Fruit fly (Drosophila melanogaster) whole organism, embryonic: Measurements from ENCODE around the gene gammaTub37C.

Source experiments
- B-H1 ChIP-seq: fragments of 200-800 bp; sonication (Bioruptor generic); IDR thresholded peaks from 3 replicates; pipeline ENCODE4 v1.3.6; 2022; ENCODE audit warnings: missing biosample characterization, missing genetic modification characterization
- CG12071 ChIP-seq: fragments of 200-800 bp; sonication (Bioruptor generic); optimal IDR thresholded peaks from 3 replicates; lab custom pipeline; 2018; ENCODE audit warnings: missing biosample characterization, mild to moderate bottlenecking, missing genetic modification characterization
- CG14667 ChIP-seq: fragments of 200-800 bp; sonication (Bioruptor generic); IDR thresholded peaks from 2 replicates; pipeline ENCODE4 v1.3.6; 2022; ENCODE audit warnings: missing biosample characterization, missing genetic modification characterization
- CG14710 ChIP-seq: fragments of 200-800 bp; sonication (Bioruptor generic); optimal IDR thresholded peaks from 3 replicates; lab custom pipeline; 2019; ENCODE audit warnings: missing biosample characterization, mild to moderate bottlenecking, missing genetic modification characterization, moderate library complexity
- CG15479 ChIP-seq: fragments of 200-800 bp; sonication (Bioruptor generic); optimal IDR thresholded peaks from 3 replicates; lab custom pipeline; 2019; ENCODE audit warnings: missing biosample characterization, mild to moderate bottlenecking, missing genetic modification characterization, moderate library complexity
- CG15601 ChIP-seq: fragments of 200-800 bp; sonication (Bioruptor generic); optimal IDR thresholded peaks from 3 replicates; lab custom pipeline; 2019; ENCODE audit warnings: missing biosample characterization, mild to moderate bottlenecking, missing genetic modification characterization, moderate library complexity
- CG16863 ChIP-seq: fragments of 200-800 bp; sonication (Bioruptor generic); optimal IDR thresholded peaks from 3 replicates; lab custom pipeline; 2016; ENCODE audit warnings: missing biosample characterization, missing genetic modification characterization
- CG1792 ChIP-seq: fragments of 200-800 bp; sonication (Bioruptor generic); optimal IDR thresholded peaks from 2 replicates; lab custom pipeline; 2016; ENCODE audit warnings: missing biosample characterization, missing genetic modification characterization
- CG30020 ChIP-seq: fragments of 200-800 bp; optimal IDR thresholded peaks from 2 replicates; lab custom pipeline; 2019; ENCODE audit warnings: missing biosample characterization, mild to moderate bottlenecking, missing genetic modification characterization, moderate library complexity
- CG32772 ChIP-seq: fragments of 200-800 bp; sonication (Bioruptor generic); IDR thresholded peaks from 2 replicates; pipeline ENCODE4 v1.3.6; 2022; ENCODE audit warnings: missing biosample characterization, missing genetic modification characterization
- CG33213 ChIP-seq: fragments of 200-800 bp; sonication (Bioruptor generic); optimal IDR thresholded peaks from 3 replicates; lab custom pipeline; 2016; ENCODE audit warnings: missing biosample characterization, missing genetic modification characterization
- CG3407 ChIP-seq: fragments of 200-800 bp; sonication (Bioruptor generic); optimal IDR thresholded peaks from 2 replicates; lab custom pipeline; 2018; ENCODE audit warnings: missing biosample characterization, mild to moderate bottlenecking, missing genetic modification characterization
- CG4424 ChIP-seq: fragments of 200-800 bp; sonication (Bioruptor generic); optimal IDR thresholded peaks from 3 replicates; lab custom pipeline; 2016; ENCODE audit warnings: missing biosample characterization, missing genetic modification characterization
- CG4730 ChIP-seq: fragments of 200-800 bp; sonication (Bioruptor generic); IDR thresholded peaks from 2 replicates; pipeline ENCODE4 v1.3.6; 2022; ENCODE audit warnings: missing biosample characterization, missing genetic modification characterization
- CG5245 ChIP-seq: fragments of 200-800 bp; sonication (Bioruptor generic); optimal IDR thresholded peaks from 3 replicates; lab custom pipeline; 2016; ENCODE audit warnings: missing biosample characterization, missing genetic modification characterization
- CG6791 ChIP-seq: fragments of 200-800 bp; sonication (Bioruptor generic); IDR thresholded peaks from 3 replicates; pipeline ENCODE4 v1.3.6; 2022; ENCODE audit warnings: missing biosample characterization, missing genetic modification characterization; ENCODE audit not compliant: partially characterized antibody
- CG7556 ChIP-seq: fragments of 200-800 bp; sonication (Bioruptor generic); optimal IDR thresholded peaks from 2 replicates; lab custom pipeline; 2017; ENCODE audit warnings: missing biosample characterization, mild to moderate bottlenecking, missing genetic modification characterization
- CG7745 ChIP-seq: fragments of 200-800 bp; sonication (Bioruptor generic); optimal IDR thresholded peaks from 2 replicates; lab custom pipeline; 2018; ENCODE audit warnings: missing biosample characterization, mild to moderate bottlenecking, missing genetic modification characterization, moderate library complexity
- CoRest ChIP-seq: fragments of 200-800 bp; sonication (Bioruptor generic); optimal IDR thresholded peaks from 3 replicates; lab custom pipeline; 2018; ENCODE audit warnings: missing biosample characterization, mild to moderate bottlenecking, missing genetic modification characterization, moderate library complexity
- Dref ChIP-seq: fragments of 200-800 bp; sonication (Bioruptor generic); IDR thresholded peaks from 2 replicates; pipeline ENCODE4 v1.3.6; 2022; ENCODE audit warnings: missing biosample characterization, missing genetic modification characterization
- Gsc ChIP-seq: fragments of 200-800 bp; sonication (Bioruptor generic); IDR thresholded peaks from 2 replicates; pipeline ENCODE4 v1.3.6; 2022; ENCODE audit warnings: missing biosample characterization, missing genetic modification characterization
- H15 ChIP-seq: fragments of 200-800 bp; sonication (Bioruptor generic); IDR thresholded peaks from 3 replicates; pipeline ENCODE4 v1.3.6; 2022; ENCODE audit warnings: missing biosample characterization, missing genetic modification characterization
- HLH4C ChIP-seq: fragments of 200-800 bp; sonication (Bioruptor generic); IDR thresholded peaks from 3 replicates; pipeline ENCODE4 v1.3.6; 2022; ENCODE audit warnings: missing biosample characterization, missing genetic modification characterization; ENCODE audit not compliant: partially characterized antibody
- Meics ChIP-seq: fragments of 200-800 bp; sonication (Bioruptor generic); optimal IDR thresholded peaks from 2 replicates; lab custom pipeline; 2017; ENCODE audit warnings: missing biosample characterization, mild to moderate bottlenecking, missing genetic modification characterization
- NFAT ChIP-seq: fragments of 200-800 bp; sonication (Bioruptor generic); IDR thresholded peaks from 2 replicates; pipeline ENCODE4 v1.3.6; 2022; ENCODE audit warnings: missing biosample characterization, missing genetic modification characterization
- Nf-YB ChIP-seq: fragments of 200-800 bp; sonication (Bioruptor generic); optimal IDR thresholded peaks from 3 replicates; lab custom pipeline; 2019; ENCODE audit warnings: missing biosample characterization, mild to moderate bottlenecking, missing genetic modification characterization, moderate library complexity
- PHDP ChIP-seq: fragments of 200-800 bp; sonication (Bioruptor generic); optimal IDR thresholded peaks from 3 replicates; lab custom pipeline; 2018; ENCODE audit warnings: missing biosample characterization, mild to moderate bottlenecking, missing genetic modification characterization, moderate library complexity
- Poxn ChIP-seq: fragments of 200-800 bp; sonication (Bioruptor generic); IDR thresholded peaks from 2 replicates; pipeline ENCODE4 v1.3.6; 2022; ENCODE audit warnings: missing biosample characterization, missing genetic modification characterization
- Side ChIP-seq: fragments of 200-800 bp; sonication (Bioruptor generic); optimal IDR thresholded peaks from 2 replicates; lab custom pipeline; 2016; ENCODE audit warnings: missing biosample characterization, missing genetic modification characterization
- Sry-δ ChIP-seq: fragments of 200-800 bp; sonication (Bioruptor generic); optimal IDR thresholded peaks from 2 replicates; lab custom pipeline; 2016; ENCODE audit warnings: missing biosample characterization, missing genetic modification characterization
- ac ChIP-seq: fragments of 200-800 bp; sonication (Bioruptor generic); optimal IDR thresholded peaks from 3 replicates; lab custom pipeline; 2017; ENCODE audit warnings: missing biosample characterization, mild to moderate bottlenecking, missing genetic modification characterization
- amos ChIP-seq: fragments of 200-800 bp; sonication (Bioruptor generic); IDR thresholded peaks from 2 replicates; pipeline ENCODE4 v1.3.6; 2022; ENCODE audit warnings: missing biosample characterization, missing genetic modification characterization; ENCODE audit not compliant: partially characterized antibody
- az2 ChIP-seq: fragments of 200-800 bp; sonication (Bioruptor generic); optimal IDR thresholded peaks from 3 replicates; lab custom pipeline; 2016; ENCODE audit warnings: missing biosample characterization, missing genetic modification characterization
- dysf ChIP-seq: fragments of 200-800 bp; sonication (Bioruptor generic); IDR thresholded peaks from 3 replicates; pipeline ENCODE4 v1.3.6; 2022; ENCODE audit warnings: missing biosample characterization, missing genetic modification characterization
- ems ChIP-seq: fragments of 200-800 bp; sonication (Bioruptor generic); optimal IDR thresholded peaks from 3 replicates; lab custom pipeline; 2016; ENCODE audit warnings: missing biosample characterization, missing genetic modification characterization
- eyg ChIP-seq: fragments of 200-800 bp; sonication (Bioruptor generic); optimal IDR thresholded peaks from 3 replicates; lab custom pipeline; 2016; ENCODE audit warnings: missing biosample characterization, missing genetic modification characterization
- fd64A ChIP-seq: fragments of 200-800 bp; sonication (Bioruptor generic); optimal IDR thresholded peaks from 3 replicates; lab custom pipeline; 2018; ENCODE audit warnings: missing biosample characterization, mild to moderate bottlenecking, missing genetic modification characterization
- gro ChIP-seq: fragments of 200-800 bp; sonication (Bioruptor generic); optimal IDR thresholded peaks from 2 replicates; lab custom pipeline; 2016; ENCODE audit warnings: missing biosample characterization, missing genetic modification characterization
- jumu ChIP-seq: fragments of 200-800 bp; sonication (Bioruptor generic); optimal IDR thresholded peaks from 3 replicates; lab custom pipeline; 2016; ENCODE audit warnings: missing biosample characterization, missing genetic modification characterization
- nerfin-1 ChIP-seq: fragments of 200-800 bp; sonication (Bioruptor generic); optimal IDR thresholded peaks from 3 replicates; lab custom pipeline; 2019; ENCODE audit warnings: missing biosample characterization, mild to moderate bottlenecking, missing genetic modification characterization, moderate library complexity
- nerfin-2 ChIP-seq: fragments of 200-800 bp; sonication (Bioruptor generic); IDR thresholded peaks from 2 replicates; pipeline ENCODE4 v1.3.6; 2022; ENCODE audit warnings: missing biosample characterization, missing genetic modification characterization; ENCODE audit not compliant: partially characterized antibody
- org-1 ChIP-seq: fragments of 200-800 bp; sonication (Bioruptor generic); optimal IDR thresholded peaks from 2 replicates; lab custom pipeline; 2017; ENCODE audit warnings: missing biosample characterization, missing genetic modification characterization
- peb ChIP-seq: fragments of 200-800 bp; sonication (Bioruptor generic); IDR thresholded peaks from 2 replicates; pipeline ENCODE4 v1.3.6; 2022; ENCODE audit warnings: missing biosample characterization, missing genetic modification characterization
- pnt ChIP-seq: fragments of 200-800 bp; sonication (Bioruptor generic); optimal IDR thresholded peaks from 3 replicates; lab custom pipeline; 2016; ENCODE audit warnings: missing biosample characterization, missing genetic modification characterization
- sc ChIP-seq, 3 experiments: fragments of >200 bp in 2 of 3; fragments of 200-800 bp in 1 of 3; sonication (Bioruptor generic) in 1 of 3; optimal IDR thresholded peaks; 2 replicates in 2 of 3; 3 replicates in 1 of 3; lab custom pipeline; 2017; ENCODE audit warnings: mild to moderate bottlenecking in 1 of 3, missing biosample characterization in 1 of 3, missing genetic modification characterization in 1 of 3, missing genetic modification reagents in 1 of 3
- slou ChIP-seq: fragments of 200-800 bp; sonication (Bioruptor generic); optimal IDR thresholded peaks from 3 replicates; lab custom pipeline; 2016; ENCODE audit warnings: missing biosample characterization, missing genetic modification characterization
- trem ChIP-seq: fragments of 200-800 bp; optimal IDR thresholded peaks from 3 replicates; lab custom pipeline; 2019; ENCODE audit warnings: missing biosample characterization, mild to moderate bottlenecking, missing genetic modification characterization, moderate library complexity
- usp ChIP-seq: fragments of >200 bp; optimal IDR thresholded peaks from 2 replicates; lab custom pipeline; 2017; ENCODE audit warnings: missing biosample characterization, missing genetic modification characterization
- wek ChIP-seq: fragments of 200-800 bp; sonication (Bioruptor generic); optimal IDR thresholded peaks from 3 replicates; lab custom pipeline; 2018; ENCODE audit warnings: missing biosample characterization, mild to moderate bottlenecking, missing genetic modification characterization, moderate library complexity

gammaTub37C gene

DNA sequence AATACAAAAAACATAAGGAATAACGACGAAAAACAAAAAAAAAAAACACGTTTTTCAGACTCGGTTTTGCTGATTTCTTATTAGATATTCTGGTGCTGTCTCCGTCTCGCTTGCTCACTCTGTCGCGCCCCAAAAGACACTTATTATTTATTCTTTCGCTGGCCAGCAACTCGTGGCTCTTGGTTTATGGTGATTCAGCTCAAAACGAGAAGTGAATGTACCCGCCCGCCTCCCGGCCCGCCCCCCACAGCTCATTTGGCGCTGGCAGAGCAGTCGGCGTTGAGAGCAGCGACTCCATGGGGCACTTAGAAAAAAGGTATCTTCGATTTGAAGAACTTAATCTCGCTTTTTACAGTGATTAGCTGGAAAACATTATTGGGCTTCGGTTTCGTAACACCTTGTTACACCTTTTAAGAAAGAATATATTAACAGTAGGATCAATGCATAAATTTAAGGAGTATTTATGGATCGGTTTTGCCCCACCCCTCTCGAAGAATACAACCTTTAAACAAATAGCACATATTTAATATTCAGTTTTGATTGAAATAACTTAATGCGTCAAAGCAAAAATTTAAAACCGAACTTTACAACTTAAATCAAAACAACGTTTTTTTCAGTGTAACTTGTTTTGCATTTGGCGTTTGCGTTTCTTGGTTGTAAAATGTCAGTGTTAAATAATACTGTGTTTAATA, 43.9 kb downstream of the gammaTub37C start (continued):
- TF ChIP-seq CG33213 (GFP tag; lab: Kevin White, UChicago) (peak; percentile 53), eyg (GFP tag; lab: Kevin White, UChicago) (peak; percentile 8), CG7745 (tag; lab: Kevin White, UChicago) (no peak), gro (GFP tag; lab: Kevin White, UChicago) (peak; percentile 83), CG1792 (GFP tag; lab: Kevin White, UChicago) (peak; percentile 21), fd64A (GFP tag; lab: Kevin White, UChicago) (peak; percentile 36), Sry-δ (peak; percentile 19), ems (GFP tag; lab: Kevin White, UChicago) (peak; percentile 64), CG4424 (GFP tag; lab: Kevin White, UChicago) (peak; percentile 74), nerfin-2 (GFP tag; lab: Robert Waterston, UW) (no peak), CG30020 (tag; lab: Kevin White, UChicago) (peak; percentile 48), Gsc (GFP tag; lab: Robert Waterston, UW) (no peak), Dref (no peak), ac (no peak), CG14667 (GFP tag; lab: Robert Waterston, UW) (peak; percentile 32; the same call in 1 of the 2 replicates), pnt (peak; percentile 63), Nf-YB (peak; percentile 59), org-1 (GFP tag; lab: Kevin White, UChicago) (peak; percentile 71), CG32772 (GFP tag; lab: Robert Waterston, UW) (no peak), nerfin-1 (tag; lab: Kevin White, UChicago) (peak; percentile 53), CoRest (tag; lab: Kevin White, UChicago) (peak; percentile 87), dysf (peak; percentile 79), CG6791 (GFP tag; lab: Robert Waterston, UW) (no peak), PHDP (tag; lab: Kevin White, UChicago) (peak; percentile 77), CG15601 (tag; lab: Kevin White, UChicago) (peak; percentile 74), Meics (GFP tag; lab: Kevin White, UChicago) (peak; percentile 85), CG14710 (peak; percentile 81), jumu (GFP tag; lab: Kevin White, UChicago) (peak; percentile 44), CG3407 (GFP tag; lab: Kevin White, UChicago) (peak; percentile 54), wek (GFP tag; lab: Kevin White, UChicago) (peak; percentile 31), CG5245 (GFP tag; lab: Kevin White, UChicago) (peak; percentile 36), NFAT (GFP tag; lab: Robert Waterston, UW) (0 out of 2 replicates have a peak, but pooled peaks have one; percentile 3), Poxn (GFP tag; lab: Robert Waterston, UW) (no peak), usp (GFP tag; lab: Kevin White, UChicago) (no peak), CG4730 (GFP tag; lab: Robert Waterston, UW) (0 out of 2 replicates have a peak, but pooled peaks have one; percentile 35), HLH4C (GFP tag; lab: Robert Waterston, UW) (no peak), CG15479 (GFP tag; lab: Kevin White, UChicago) (no peak), peb (GFP tag; lab: Robert Waterston, UW) (no peak), CG12071 (peak; percentile 52), az2 (GFP tag; lab: Kevin White, UChicago) (peak; percentile 69), CG7556 (GFP tag; lab: Kevin White, UChicago) (peak; percentile 90), Side (GFP tag; lab: Kevin White, UChicago) (peak; percentile 63), B-H1 (GFP tag; lab: Robert Waterston, UW) (peak; percentile 32; the same call in 1 of the 3 replicates), trem (tag; lab: Kevin White, UChicago) (peak; percentile 42), amos (GFP tag; lab: Robert Waterston, UW) (no peak), H15 (no peak), sc (optimal IDR thresholded peaks at IDR 0.05; lab: Kevin White, UChicago) (no peak), sc (GFP tag; optimal IDR thresholded peaks at IDR 0.05; lab: Kevin White, UChicago) (peak; percentile 55), slou (GFP tag; lab: Kevin White, UChicago) (peak; percentile 66), CG16863 (GFP tag; lab: Kevin White, UChicago) (peak; percentile 45)
